Fruit fly (Drosophila melanogaster): ENCODE data around the gene CG9609.
A peak's percentile ranks its signal among the peaks of the same experiment; 100 is the strongest.

Gene CG9609

DNA sequence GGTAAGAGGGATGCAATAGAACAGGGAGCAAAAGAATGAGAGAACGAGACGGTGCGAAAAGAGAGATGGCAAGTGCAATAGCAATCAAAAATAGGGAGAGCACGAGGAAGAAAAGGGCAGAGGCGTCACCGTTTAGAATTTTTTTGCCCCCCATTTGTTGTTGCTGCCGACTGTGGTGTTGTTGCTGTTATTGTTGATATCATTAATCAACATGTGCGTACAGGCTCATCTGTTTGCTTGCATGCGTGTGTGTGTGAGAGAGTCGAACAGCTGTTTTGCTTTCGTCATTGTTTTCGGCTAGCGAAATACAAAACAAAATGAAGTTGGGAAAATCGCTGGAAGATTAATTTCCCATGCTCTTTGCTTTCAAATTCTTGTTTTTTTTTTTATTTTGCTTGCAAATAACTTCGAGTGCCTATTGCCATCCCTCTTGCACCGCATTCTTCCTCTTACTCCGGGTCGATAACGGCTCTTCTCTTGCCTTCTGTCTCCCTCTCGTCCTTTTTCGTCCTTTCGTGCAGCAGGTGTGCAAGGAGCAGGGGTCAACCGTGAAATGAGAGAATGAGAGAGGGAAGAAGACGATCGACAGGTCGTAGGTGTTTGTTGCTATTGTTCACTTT, 6.4 kb upstream of the CG9609 start (continued):
- TF ChIP-seq rib (GFP tag; IDR thresholded peaks at IDR 0.05): no peak
- TF ChIP-seq CG11696 (GFP tag; IDR thresholded peaks at IDR 0.05): no peak
- no peak for TF ChIP-seq CG10565 (GFP tag; optimal IDR thresholded peaks at IDR 0.05)
- TF ChIP-seq chinmo (GFP tag; IDR thresholded peaks at IDR 0.05; ENCODE audit: partially characterized antibody): 0 out of 4 replicates have a peak, but pooled peaks have one; percentile 26
- no peak for TF ChIP-seq CG4707 (GFP tag; optimal IDR thresholded peaks at IDR 0.05)
- no peak for TF ChIP-seq lilli (GFP tag; optimal IDR thresholded peaks at IDR 0.05)
- no peak for TF ChIP-seq abd-A (tag; optimal IDR thresholded peaks at IDR 0.05)
- TF ChIP-seq Dref (GFP tag; IDR thresholded peaks at IDR 0.05): no peak
- TF ChIP-seq sens (GFP tag): peak; percentile 43
- no peak for TF ChIP-seq CG8388 (GFP tag; optimal IDR thresholded peaks at IDR 0.05)
- no peak for TF ChIP-seq Sry-δ (GFP tag; optimal IDR thresholded peaks at IDR 0.05)
- no peak for TF ChIP-seq ftz-f1 (GFP tag; optimal IDR thresholded peaks at IDR 0.05)
- no peak for TF ChIP-seq wdn (GFP tag; IDR thresholded peaks at IDR 0.05)
- TF ChIP-seq sob (GFP tag; IDR thresholded peaks at IDR 0.05): no peak
- TF ChIP-seq CG34224 (GFP tag; IDR thresholded peaks at IDR 0.05; ENCODE audit: partially characterized antibody): 0 out of 3 replicates have a peak, but pooled peaks have one; percentile 32
- TF ChIP-seq Ets65A (GFP tag): no peak
- no peak for TF ChIP-seq CG17186 (GFP tag; optimal IDR thresholded peaks at IDR 0.05)
- no peak for TF ChIP-seq CG4730 (GFP tag; IDR thresholded peaks at IDR 0.05)
- TF ChIP-seq CG8944 (GFP tag; optimal IDR thresholded peaks at IDR 0.05): no peak
- no peak for TF ChIP-seq CG14965 (GFP tag; optimal IDR thresholded peaks at IDR 0.05; ENCODE audit: borderline replicate concordance)
- peak; percentile 33 for TF ChIP-seq CG1832 (GFP tag; optimal IDR thresholded peaks at IDR 0.05)
- no peak for TF ChIP-seq Opbp (GFP tag; IDR thresholded peaks at IDR 0.05; ENCODE audit: partially characterized antibody)
- TF ChIP-seq CG1529 (GFP tag; optimal IDR thresholded peaks at IDR 0.05): no peak
- TF ChIP-seq gcm (GFP tag; optimal IDR thresholded peaks at IDR 0.05): peak; percentile 8
- TF ChIP-seq pzg (GFP tag; optimal IDR thresholded peaks at IDR 0.05): no peak
- TF ChIP-seq CG7357 (GFP tag; IDR thresholded peaks at IDR 0.05): no peak
- no peak for TF ChIP-seq D (optimal IDR thresholded peaks at IDR 0.05)
- peak; percentile 25 for TF ChIP-seq D (GFP tag; optimal IDR thresholded peaks at IDR 0.05)
- TF ChIP-seq Dp (GFP tag; optimal IDR thresholded peaks at IDR 0.05): no peak
- TF ChIP-seq trh (GFP tag; optimal IDR thresholded peaks at IDR 0.05): no peak
- no peak for TF ChIP-seq ac (GFP tag; optimal IDR thresholded peaks at IDR 0.05)
- TF ChIP-seq CG17829 (tag; optimal IDR thresholded peaks at IDR 0.05): no peak
- no peak for TF ChIP-seq CG30431 (GFP tag; optimal IDR thresholded peaks at IDR 0.05)
- no peak for TF ChIP-seq slou (GFP tag; optimal IDR thresholded peaks at IDR 0.05)
- no peak for TF ChIP-seq Poxn (GFP tag; IDR thresholded peaks at IDR 0.05)
- no peak for TF ChIP-seq CG13894 (tag; optimal IDR thresholded peaks at IDR 0.05)
- no peak for TF ChIP-seq nerfin-2 (GFP tag; IDR thresholded peaks at IDR 0.05; ENCODE audit: partially characterized antibody)
- no peak for TF ChIP-seq CG7839 (tag; optimal IDR thresholded peaks at IDR 0.05)
- TF ChIP-seq kay (GFP tag; optimal IDR thresholded peaks at IDR 0.05): no peak
- no peak for TF ChIP-seq gcm2 (GFP tag; optimal IDR thresholded peaks at IDR 0.05)
- no peak for TF ChIP-seq CG10147 (GFP tag; optimal IDR thresholded peaks at IDR 0.05)
- no peak for TF ChIP-seq Mes4 (GFP tag; optimal IDR thresholded peaks at IDR 0.05)
- TF ChIP-seq sim (GFP tag; IDR thresholded peaks at IDR 0.05): no peak
- TF ChIP-seq hb (GFP tag; IDR thresholded peaks at IDR 0.05; ENCODE audit: partially characterized antibody): no peak
- TF ChIP-seq tup (GFP tag; optimal IDR thresholded peaks at IDR 0.05): no peak
- no peak for TF ChIP-seq unc-4 (GFP tag; IDR thresholded peaks at IDR 0.05; ENCODE audit: partially characterized antibody)
- TF ChIP-seq Spps (tag; optimal IDR thresholded peaks at IDR 0.05): no peak
- no peak for TF ChIP-seq CG4328 (GFP tag; optimal IDR thresholded peaks at IDR 0.05)
- no peak for TF ChIP-seq phol (tag; optimal IDR thresholded peaks at IDR 0.05)
- no peak for TF ChIP-seq CG17361 (GFP tag; IDR thresholded peaks at IDR 0.05)
- no peak for TF ChIP-seq schlank (tag; optimal IDR thresholded peaks at IDR 0.05)
